Fruit fly (Drosophila melanogaster): ENCODE measurements around the gene Nedd8.
A peak's percentile ranks its signal among the peaks of the same experiment; 100 is the strongest.

Nedd8 gene

DNA sequence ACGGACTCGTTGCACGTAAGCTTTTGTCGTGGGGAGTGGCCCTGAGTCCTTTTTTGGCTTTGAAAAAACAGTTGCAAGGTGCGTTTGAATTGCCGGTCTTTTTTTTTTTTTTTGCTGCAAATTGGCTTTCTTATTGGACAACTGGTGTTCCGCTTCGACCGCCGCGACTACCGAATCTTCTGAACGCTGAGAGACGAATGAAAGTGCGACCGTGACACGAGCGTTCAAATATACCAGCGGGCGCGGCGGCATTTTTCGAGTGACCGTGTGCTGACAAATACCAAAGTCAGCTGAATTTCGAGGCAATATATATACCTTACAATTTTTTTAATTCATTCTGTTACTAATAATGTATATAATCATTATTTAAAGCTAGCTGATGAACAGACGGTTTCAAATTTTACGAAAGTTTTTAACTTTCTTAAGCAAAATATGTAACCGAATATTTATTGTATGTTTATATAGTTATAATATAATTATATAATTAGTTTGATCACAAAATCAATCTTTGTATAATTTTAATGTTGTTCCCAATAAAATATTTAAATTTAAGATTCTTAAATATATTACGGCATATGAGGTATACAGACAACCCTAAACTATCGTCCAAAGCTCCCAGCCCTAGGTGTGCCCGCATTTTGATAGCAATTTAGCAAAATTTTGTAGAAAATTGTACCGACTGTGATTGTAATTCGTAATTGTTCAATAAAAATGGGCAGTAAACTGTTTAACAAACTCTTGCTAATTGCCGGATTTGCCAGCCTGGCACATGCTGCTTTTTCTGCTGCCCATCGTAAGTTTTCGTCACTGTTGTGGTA, 35.6 kb upstream of the Nedd8 start, which contains the start of the genes Swip-1 and EMC5 (continued):
- TF ChIP-seq Abd-B (GFP tag; optimal IDR thresholded peaks at IDR 0.05) (peak; percentile 84), CG2116 (GFP tag; optimal IDR thresholded peaks at IDR 0.05) (peak; percentile 43), Hand (GFP tag; optimal IDR thresholded peaks at IDR 0.05) (no peak), GATAe (GFP tag; conservative IDR thresholded peaks at IDR 0.05) (no peak), CG30020 (tag; optimal IDR thresholded peaks at IDR 0.05) (peak; percentile 65), Eip74EF (GFP tag; optimal IDR thresholded peaks at IDR 0.05) (peak in 1 of 2 experiments; percentile 20), CG17359 (tag; optimal IDR thresholded peaks at IDR 0.05) (peak; percentile 41), Hr39 (optimal IDR thresholded peaks at IDR 0.05) (no peak), gsb (GFP tag; IDR thresholded peaks at IDR 0.05) (no peak), CG8924 (tag; optimal IDR thresholded peaks at IDR 0.05) (peak; percentile 79), cato (GFP tag; optimal IDR thresholded peaks at IDR 0.05; ENCODE audit: borderline replicate concordance) (peak; percentile 26), Ptx1 (GFP tag; IDR thresholded peaks at IDR 0.05) (peak; percentile 82), CG8478 (optimal IDR thresholded peaks at IDR 0.05) (no peak), CG12744 (GFP tag; optimal IDR thresholded peaks at IDR 0.05) (no peak), CG13624 (GFP tag; optimal IDR thresholded peaks at IDR 0.05) (peak; percentile 11), CG13296 (GFP tag; optimal IDR thresholded peaks at IDR 0.05) (peak; percentile 49), Dll (GFP tag; IDR thresholded peaks at IDR 0.05; ENCODE audit: partially characterized antibody) (peak; percentile 78), nmo (GFP tag; optimal IDR thresholded peaks at IDR 0.05) (peak; percentile 86), Blimp-1 (GFP tag; optimal IDR thresholded peaks at IDR 0.05) (peak; percentile 45), ems (GFP tag; optimal IDR thresholded peaks at IDR 0.05) (no peak), eve (GFP tag; optimal IDR thresholded peaks at IDR 0.05) (no peak), HLH3B (GFP tag; IDR thresholded peaks at IDR 0.05) (peak; percentile 52; the same call in 1 of the 2 replicates), Rfx (GFP tag; IDR thresholded peaks at IDR 0.05) (peak; percentile 78), CG34422 (GFP tag; IDR thresholded peaks at IDR 0.05) (peak; percentile 36; the same call in 2 of the 3 replicates), Ravus (GFP tag; IDR thresholded peaks at IDR 0.05) (no peak), croc (GFP tag; conservative IDR thresholded peaks at IDR 0.05) (0 out of 3 replicates have a peak, but pooled peaks have one; percentile 19), CG13424 (tag; optimal IDR thresholded peaks at IDR 0.05) (peak; percentile 80), grau (tag; optimal IDR thresholded peaks at IDR 0.05) (peak; percentile 77)

DNA sequence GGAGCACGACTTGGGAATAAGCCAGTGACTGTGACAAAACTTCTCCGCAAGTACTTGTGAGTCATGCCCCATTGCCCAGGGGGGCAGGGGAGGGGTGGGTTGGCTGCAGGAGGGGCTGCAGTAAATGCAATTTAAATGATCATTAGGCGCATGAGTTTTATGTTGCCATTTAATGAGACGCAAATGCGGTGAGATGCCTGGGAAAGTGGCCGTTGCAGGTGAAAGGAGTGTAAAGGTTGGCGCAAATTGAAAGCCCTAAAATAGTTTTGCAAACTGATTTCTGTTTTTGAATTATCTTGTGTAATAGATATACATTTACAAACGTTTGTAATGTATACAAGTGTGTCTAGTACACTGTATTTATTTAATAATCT, 34.5 kb upstream of the Nedd8 start:
- TF ChIP-seq Opbp (GFP tag; IDR thresholded peaks at IDR 0.05; ENCODE audit: partially characterized antibody) (0 out of 3 replicates have a peak, but pooled peaks have one; percentile 7), Atf3 (GFP tag; optimal IDR thresholded peaks at IDR 0.05) (no peak), CG5245 (GFP tag; optimal IDR thresholded peaks at IDR 0.05) (no peak), crol (GFP tag; IDR thresholded peaks at IDR 0.05) (peak; percentile 30; the same call in 1 of the 2 replicates)

DNA sequence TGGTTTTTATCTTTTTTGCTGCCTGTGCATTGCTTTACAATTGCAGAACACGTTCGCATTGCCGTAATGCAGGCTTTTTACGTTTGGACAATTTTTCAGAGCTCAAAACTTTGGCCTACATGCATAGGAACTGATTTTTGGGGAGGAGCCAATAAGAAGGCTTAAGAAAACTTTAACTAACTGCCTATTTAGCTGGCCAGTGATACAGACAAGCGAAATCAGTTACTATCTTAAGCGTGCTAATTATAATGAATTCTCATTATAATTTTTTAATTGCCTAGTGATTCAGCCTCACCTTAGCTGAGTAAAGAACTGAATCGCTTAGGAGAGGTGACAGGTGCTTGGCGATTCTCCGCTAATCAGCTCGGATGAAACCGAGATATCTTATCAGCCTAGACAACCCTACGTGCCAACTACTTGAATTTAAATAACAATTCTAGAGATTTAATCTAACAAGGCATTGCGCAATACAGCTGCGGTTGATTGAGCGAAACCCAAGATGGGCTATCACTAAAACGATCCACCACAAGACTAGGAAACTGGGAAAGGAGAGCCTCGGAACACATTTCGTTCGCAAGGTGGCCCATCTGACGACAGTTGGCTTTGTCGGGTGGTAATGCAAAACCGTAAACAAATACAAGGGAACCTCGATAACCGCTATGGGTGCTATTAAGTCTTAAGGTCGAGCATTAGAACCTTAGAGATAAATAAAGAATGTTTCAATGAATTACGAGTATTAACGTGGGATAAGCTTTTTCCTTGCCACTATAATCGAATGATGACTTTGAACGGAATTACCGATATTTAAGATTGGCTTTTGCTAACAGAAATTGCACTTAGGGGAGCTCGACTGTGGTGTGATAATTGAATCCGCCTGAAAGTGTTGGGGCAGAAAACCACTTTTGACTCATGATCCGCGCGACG, 33.8 kb upstream of the Nedd8 start:
- peak; percentile 39 for TF ChIP-seq CG34376 (GFP tag; optimal IDR thresholded peaks at IDR 0.05)
- 0 out of 3 replicates have a peak, but pooled peaks have one; percentile 24 for TF ChIP-seq ken (GFP tag; IDR thresholded peaks at IDR 0.05)
- TF ChIP-seq Opbp (GFP tag; IDR thresholded peaks at IDR 0.05; ENCODE audit: partially characterized antibody) = no peak
- no peak for TF ChIP-seq ac (GFP tag; optimal IDR thresholded peaks at IDR 0.05)
- TF ChIP-seq Bdp1 (GFP tag; optimal IDR thresholded peaks at IDR 0.05) = no peak
- TF ChIP-seq Vsx1 (GFP tag; optimal IDR thresholded peaks at IDR 0.05) = no peak
- peak; percentile 42 for TF ChIP-seq sd (tag; optimal IDR thresholded peaks at IDR 0.05)
- TF ChIP-seq hkb (optimal IDR thresholded peaks at IDR 0.05) = no peak
- 0 out of 2 replicates have a peak, but pooled peaks have one; percentile 13 for TF ChIP-seq hkb (GFP tag; IDR thresholded peaks at IDR 0.05)
- TF ChIP-seq CHES-1-like (GFP tag; optimal IDR thresholded peaks at IDR 0.05) = no peak
- TF ChIP-seq CG2199 (GFP tag; IDR thresholded peaks at IDR 0.05) = peak; percentile 49; the same call in 1 of the 3 replicates
- 0 out of 3 replicates have a peak, but pooled peaks have one; percentile 15 for TF ChIP-seq Mrtf (GFP tag; IDR thresholded peaks at IDR 0.05)
- no peak for TF ChIP-seq sqz (GFP tag; optimal IDR thresholded peaks at IDR 0.05)
- TF ChIP-seq Rfx (GFP tag; IDR thresholded peaks at IDR 0.05) = no peak
- peak in 1 of 2 experiments; percentile 97 for TF ChIP-seq Pdp1 (GFP tag; optimal IDR thresholded peaks at IDR 0.05)
- peak; percentile 90 for TF ChIP-seq mirr (GFP tag; optimal IDR thresholded peaks at IDR 0.05)

All from whole organism, embryonic.